Fruit fly (Drosophila melanogaster): ENCODE measurements around the gene rtet.
A peak's percentile ranks its signal among the peaks of the same experiment; 100 is the strongest.

Gene rtet

DNA sequence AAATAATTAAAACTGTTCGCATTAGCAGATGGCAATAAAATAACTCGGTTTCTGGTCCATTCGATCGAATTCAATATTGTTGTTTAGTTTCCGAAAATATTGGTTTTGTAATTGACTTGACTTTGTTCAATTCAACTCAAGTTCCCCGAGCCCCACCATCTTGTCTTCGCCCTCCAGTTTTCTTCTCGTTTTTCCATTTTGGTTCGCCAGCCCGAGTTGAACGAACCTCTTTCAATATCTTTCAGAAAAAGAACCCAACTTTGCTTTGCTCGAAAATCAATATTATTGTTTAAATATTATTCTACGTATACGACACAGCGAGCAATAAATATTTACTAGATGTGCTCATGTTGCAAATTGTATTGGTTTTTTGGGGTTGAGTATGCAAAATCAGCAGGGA, 50.4 kb downstream of the rtet start (continued):
- TF ChIP-seq cad (GFP tag; optimal IDR thresholded peaks at IDR 0.05), result no peak
- TF ChIP-seq Spps (tag; optimal IDR thresholded peaks at IDR 0.05), result no peak
- TF ChIP-seq chif (GFP tag; optimal IDR thresholded peaks at IDR 0.05), result no peak
- no peak for TF ChIP-seq CG4424 (GFP tag; optimal IDR thresholded peaks at IDR 0.05)
- no peak for TF ChIP-seq CG2129 (GFP tag; IDR thresholded peaks at IDR 0.05; ENCODE audit: partially characterized antibody)
- TF ChIP-seq CG12236 (GFP tag; optimal IDR thresholded peaks at IDR 0.05), result no peak
- TF ChIP-seq CG8290 (GFP tag; optimal IDR thresholded peaks at IDR 0.05), result no peak
- no peak for TF ChIP-seq CG8290 (tag; optimal IDR thresholded peaks at IDR 0.05)
- TF ChIP-seq CG17802 (tag; optimal IDR thresholded peaks at IDR 0.05), result no peak
- TF ChIP-seq CG7839 (tag; optimal IDR thresholded peaks at IDR 0.05), result peak; percentile 1
- no peak for TF ChIP-seq Doc2 (GFP tag; IDR thresholded peaks at IDR 0.05)
- TF ChIP-seq CG4360 (GFP tag; IDR thresholded peaks at IDR 0.05), result no peak
- TF ChIP-seq CG34376 (GFP tag; optimal IDR thresholded peaks at IDR 0.05), result no peak
- TF ChIP-seq CG4854 (GFP tag; optimal IDR thresholded peaks at IDR 0.05), result no peak
- TF ChIP-seq CG14014 (GFP tag; IDR thresholded peaks at IDR 0.05), result no peak
- TF ChIP-seq ftz-f1 (GFP tag; optimal IDR thresholded peaks at IDR 0.05), result no peak
- TF ChIP-seq CG13775 (GFP tag; optimal IDR thresholded peaks at IDR 0.05), result no peak
- TF ChIP-seq CG10979 (tag; optimal IDR thresholded peaks at IDR 0.05), result no peak
- TF ChIP-seq Scr (GFP tag; IDR thresholded peaks at IDR 0.05; ENCODE audit: partially characterized antibody), result no peak
- no peak for TF ChIP-seq Eip74EF (GFP tag; optimal IDR thresholded peaks at IDR 0.05)
- no peak for TF ChIP-seq cas (GFP tag; IDR thresholded peaks at IDR 0.05)
- TF ChIP-seq CG30403 (GFP tag; optimal IDR thresholded peaks at IDR 0.05), result no peak
- TF ChIP-seq CG3995 (GFP tag; optimal IDR thresholded peaks at IDR 0.05), result no peak
- TF ChIP-seq grau (tag; optimal IDR thresholded peaks at IDR 0.05), result no peak
- no peak for TF ChIP-seq ewg (GFP tag; optimal IDR thresholded peaks at IDR 0.05)
- no peak for TF ChIP-seq CG13894 (tag; optimal IDR thresholded peaks at IDR 0.05)
- TF ChIP-seq CG6813 (GFP tag; optimal IDR thresholded peaks at IDR 0.05), result peak; percentile 21
- no peak for TF ChIP-seq CG17361 (GFP tag; IDR thresholded peaks at IDR 0.05)
- no peak for TF ChIP-seq croc (GFP tag; conservative IDR thresholded peaks at IDR 0.05)
- TF ChIP-seq Dref (GFP tag; IDR thresholded peaks at IDR 0.05), result no peak
- no peak for TF ChIP-seq Sox102F (GFP tag; optimal IDR thresholded peaks at IDR 0.05)
- no peak for TF ChIP-seq vnd (GFP tag; IDR thresholded peaks at IDR 0.05; ENCODE audit: partially characterized antibody)
- TF ChIP-seq Atf6 (GFP tag; IDR thresholded peaks at IDR 0.05), result no peak
- no peak for TF ChIP-seq kni (GFP tag; optimal IDR thresholded peaks at IDR 0.05)
- no peak for TF ChIP-seq sna (GFP tag; IDR thresholded peaks at IDR 0.05; ENCODE audit: partially characterized antibody)
- TF ChIP-seq CG11093 (GFP tag; IDR thresholded peaks at IDR 0.05), result no peak
- no peak for TF ChIP-seq CG8388 (GFP tag; optimal IDR thresholded peaks at IDR 0.05)
- TF ChIP-seq corto (GFP tag; optimal IDR thresholded peaks at IDR 0.05), result no peak
- no peak for TF ChIP-seq TFAM (GFP tag; optimal IDR thresholded peaks at IDR 0.05)
- TF ChIP-seq CG10543 (GFP tag; optimal IDR thresholded peaks at IDR 0.05), result no peak
- TF ChIP-seq Usf (GFP tag; optimal IDR thresholded peaks at IDR 0.05), result no peak
- no peak for TF ChIP-seq tup (GFP tag; optimal IDR thresholded peaks at IDR 0.05)
- no peak for TF ChIP-seq run (tag; optimal IDR thresholded peaks at IDR 0.05)
- no peak for TF ChIP-seq Atf3 (GFP tag; optimal IDR thresholded peaks at IDR 0.05)
- TF ChIP-seq CG8924 (tag; optimal IDR thresholded peaks at IDR 0.05), result no peak
